Fruit fly (Drosophila melanogaster): ENCODE measurements around the gene Cpsf5.

DNA sequence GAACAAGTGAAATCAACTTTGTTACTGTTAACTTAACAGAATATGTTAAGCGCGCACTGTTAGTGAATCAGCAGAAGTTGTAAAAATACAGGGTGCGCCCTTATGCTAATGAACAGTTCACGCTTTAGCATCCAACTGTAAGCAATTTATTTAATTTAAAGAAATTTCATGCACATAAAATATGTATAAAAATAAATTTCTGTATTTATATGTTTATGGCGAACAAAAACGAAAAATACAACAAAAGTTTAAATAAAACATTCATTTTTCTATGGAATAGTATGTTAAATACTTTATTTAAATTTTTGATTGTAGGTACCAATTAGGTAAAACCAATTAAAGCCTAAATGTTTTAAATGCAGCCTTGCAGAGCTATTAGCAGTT lies 13.7 kb downstream of the Cpsf5 start:
- TF ChIP-seq CG31627 (GFP tag; optimal IDR thresholded peaks at IDR 0.05) (no peak), CG10631 (GFP tag; optimal IDR thresholded peaks at IDR 0.05) (no peak), CG3032 (tag; optimal IDR thresholded peaks at IDR 0.05) (peak; percentile 2), CG6854 (GFP tag; optimal IDR thresholded peaks at IDR 0.05) (no peak), Hr38 (GFP tag; optimal IDR thresholded peaks at IDR 0.05) (no peak), Sox102F (GFP tag; optimal IDR thresholded peaks at IDR 0.05) (peak; percentile 31), Hr4 (GFP tag; optimal IDR thresholded peaks at IDR 0.05) (peak; percentile 64), Blimp-1 (GFP tag; optimal IDR thresholded peaks at IDR 0.05) (no peak), acj6 (GFP tag; optimal IDR thresholded peaks at IDR 0.05) (peak; percentile 11), CG3919 (GFP tag; optimal IDR thresholded peaks at IDR 0.05) (peak; percentile 28), eg (GFP tag; IDR thresholded peaks at IDR 0.05) (no peak), OdsH (GFP tag; optimal IDR thresholded peaks at IDR 0.05) (peak; percentile 35)
